Worm (Caenorhabditis elegans): ENCODE measurements around the gene nlf-1.

DNA sequence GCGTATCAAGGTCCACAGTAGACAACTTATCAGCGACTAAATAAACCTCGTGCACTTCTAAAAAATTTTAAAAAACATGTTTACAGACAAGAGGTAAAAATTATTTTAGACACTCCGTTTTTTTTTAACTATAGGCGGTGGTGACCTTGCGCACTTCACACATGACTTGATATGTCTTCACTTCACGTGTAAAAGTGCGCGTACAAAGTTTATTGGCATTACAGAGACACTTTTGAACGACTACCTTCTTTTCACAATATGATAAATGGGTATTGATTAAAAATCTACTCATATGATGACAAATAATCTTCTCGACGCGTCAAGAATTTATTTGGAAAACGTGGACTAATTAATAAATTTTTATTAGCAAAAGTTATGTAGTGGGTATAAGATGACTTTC is 9.4 kb upstream of the nlf-1 start:
- TF ChIP-seq F22D6.2 (tag; optimal IDR thresholded peaks at IDR 0.05) (no peak), madf-3 (GFP tag; IDR thresholded peaks at IDR 0.05) (no peak), ccch-3 (GFP tag; optimal IDR thresholded peaks at IDR 0.05) (no peak), ztf-18 (tag; optimal IDR thresholded peaks at IDR 0.05) (no peak), let-607 (tag; optimal IDR thresholded peaks at IDR 0.05) (no peak), ZK185.1 (tag; optimal IDR thresholded peaks at IDR 0.05; ENCODE audit: poor library complexity, severe bottlenecking) (no peak), hmg-1.2 (GFP tag; IDR thresholded peaks at IDR 0.05) (no peak), lin-35 (GFP tag; optimal IDR thresholded peaks at IDR 0.05) (no peak), nhr-90 (tag; optimal IDR thresholded peaks at IDR 0.05) (no peak), Y53G8AR.9 (GFP tag; conservative IDR thresholded peaks at IDR 0.05) (no peak)

Data from whole organism, young adult.